Worm (Caenorhabditis elegans): ENCODE data around the gene snet-1.
A peak's percentile ranks its signal among the peaks of the same experiment; 100 is the strongest.

snet-1 gene

DNA sequence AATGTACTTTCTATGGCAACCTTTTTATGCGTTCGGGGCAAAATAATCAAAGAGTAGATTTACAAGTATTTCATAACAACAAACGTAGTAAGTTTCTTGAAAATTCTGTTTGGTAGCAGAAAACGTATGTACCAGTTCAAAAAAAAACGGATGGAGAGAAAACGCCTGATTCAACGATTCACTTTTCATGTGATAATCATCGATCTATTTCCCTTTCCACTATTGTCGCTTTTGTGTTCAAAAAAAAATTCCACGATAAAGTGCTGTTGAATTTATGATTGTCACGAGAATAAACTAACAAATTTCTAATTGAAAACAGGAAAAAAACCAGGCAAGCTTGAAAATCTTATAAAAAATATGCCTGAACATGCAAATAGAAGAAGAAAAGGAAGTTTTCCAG is 27.1 kb upstream of the snet-1 start:
- TF ChIP-seq Y116A8C.19 (tag; optimal IDR thresholded peaks at IDR 0.05; ENCODE audit: borderline replicate concordance) = no peak
- peak; percentile 67 for TF ChIP-seq blmp-1 (tag; optimal IDR thresholded peaks at IDR 0.05)

DNA sequence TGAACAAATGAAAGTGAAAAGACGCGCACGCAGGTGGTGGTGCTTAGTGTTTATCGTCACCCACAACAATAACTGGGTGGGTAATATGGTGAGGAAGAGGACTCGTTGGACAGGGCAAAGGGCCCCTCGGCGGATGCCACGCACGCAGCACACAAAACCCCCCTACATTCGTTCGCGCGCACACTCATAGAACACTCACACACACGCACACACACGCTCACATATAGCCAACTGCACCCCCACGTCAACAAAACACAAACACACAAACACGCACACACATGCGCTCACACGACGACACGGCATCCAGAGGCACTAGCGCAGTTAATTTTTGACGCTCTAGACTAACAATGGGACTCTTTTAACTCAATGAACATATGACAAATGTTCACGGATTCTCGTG is 25.4 kb upstream of the snet-1 start:
- TF ChIP-seq fos-1 (tag; optimal IDR thresholded peaks at IDR 0.05) (no peak), elt-3 (tag; optimal IDR thresholded peaks at IDR 0.05) (no peak), egl-27 (tag; optimal IDR thresholded peaks at IDR 0.05) (no peak), swsn-7 (tag; optimal IDR thresholded peaks at IDR 0.05) (peak; percentile 48), unc-86 (tag; optimal IDR thresholded peaks at IDR 0.05) (peak; percentile 7), blmp-1 (tag; optimal IDR thresholded peaks at IDR 0.05) (peak; percentile 40), nhr-47 (tag; optimal IDR thresholded peaks at IDR 0.05) (peak; percentile 32), nhr-12 (tag; optimal IDR thresholded peaks at IDR 0.05) (no peak), Y116A8C.19 (tag; optimal IDR thresholded peaks at IDR 0.05; ENCODE audit: borderline replicate concordance) (no peak), efl-3 (GFP tag; optimal IDR thresholded peaks at IDR 0.05) (no peak), mab-9 (GFP tag; IDR thresholded peaks at IDR 0.05) (no peak), fkh-10 (GFP tag; optimal IDR thresholded peaks at IDR 0.05) (peak; percentile 35), fkh-4 (tag; optimal IDR thresholded peaks at IDR 0.05; ENCODE audit: borderline replicate concordance) (no peak), nhr-90 (tag; optimal IDR thresholded peaks at IDR 0.05; ENCODE audit: poor library complexity) (no peak), snpc-4 (tag; optimal IDR thresholded peaks at IDR 0.05) (no peak), C04F5.9 (tag; optimal IDR thresholded peaks at IDR 0.05) (no peak), skn-1 (tag; optimal IDR thresholded peaks at IDR 0.05) (peak; percentile 20), pag-3 (tag; optimal IDR thresholded peaks at IDR 0.05; ENCODE audit: borderline replicate concordance, insufficient read depth) (no peak), ceh-88 (GFP tag; IDR thresholded peaks at IDR 0.05) (no peak), ces-1 (GFP tag; optimal IDR thresholded peaks at IDR 0.05) (no peak), mef-2 (tag; optimal IDR thresholded peaks at IDR 0.05) (no peak), pax-3 (tag; optimal IDR thresholded peaks at IDR 0.05) (no peak), rnt-1 (tag; optimal IDR thresholded peaks at IDR 0.05) (peak; percentile 24), ama-1 (optimal IDR thresholded peaks at IDR 0.05) (no peak), vab-15 (tag; optimal IDR thresholded peaks at IDR 0.05) (no peak), sox-4 (tag; optimal IDR thresholded peaks at IDR 0.05) (no peak), lin-14 (GFP tag; optimal IDR thresholded peaks at IDR 0.05) (peak; percentile 81), grh-1 (GFP tag; IDR thresholded peaks at IDR 0.05) (no peak), nhr-237 (tag; optimal IDR thresholded peaks at IDR 0.05) (no peak), F16B12.6 (tag; optimal IDR thresholded peaks at IDR 0.05) (no peak), xbp-1 (tag; optimal IDR thresholded peaks at IDR 0.05) (peak; percentile 34), lin-39 (tag; optimal IDR thresholded peaks at IDR 0.05) (no peak), isw-1 (GFP tag; IDR thresholded peaks at IDR 0.05) (no peak), hlh-17 (GFP tag; optimal IDR thresholded peaks at IDR 0.05; ENCODE audit: borderline replicate concordance) (no peak), nhr-85 (tag) (no peak), ceh-8 (GFP tag; optimal IDR thresholded peaks at IDR 0.05) (peak; percentile 9), sptf-1 (tag; optimal IDR thresholded peaks at IDR 0.05) (no peak), nhr-19 (GFP tag; conservative IDR thresholded peaks at IDR 0.05) (peak; percentile 39; the same call in 1 of the 2 replicates), ceh-90 (tag; optimal IDR thresholded peaks at IDR 0.05) (no peak), zag-1 (tag; optimal IDR thresholded peaks at IDR 0.05) (no peak), efl-1 (optimal IDR thresholded peaks at IDR 0.05) (no peak), efl-1 (GFP tag; optimal IDR thresholded peaks at IDR 0.05 in 1 of 2) (no peak), lin-15B (tag; optimal IDR thresholded peaks at IDR 0.05) (no peak), ets-5 (GFP tag; IDR thresholded peaks at IDR 0.05) (no peak), lin-35 (GFP tag; optimal IDR thresholded peaks at IDR 0.05) (peak; percentile 17 to 42), nhr-28 (tag; optimal IDR thresholded peaks at IDR 0.05) (no peak), ztf-4 (tag; optimal IDR thresholded peaks at IDR 0.05) (no peak), ceh-82 (tag; optimal IDR thresholded peaks at IDR 0.05) (peak in 2 of 3 experiments; percentile 1 to 49), tlp-1 (tag; optimal IDR thresholded peaks at IDR 0.05) (no peak), hlh-4 (tag; optimal IDR thresholded peaks at IDR 0.05) (no peak), C16A3.4 (tag; optimal IDR thresholded peaks at IDR 0.05) (no peak), mep-1 (tag; optimal IDR thresholded peaks at IDR 0.05) (peak; percentile 7)

All from whole organism, L1 larva.